Worm (Caenorhabditis elegans) whole organism, L4 larva: ENCODE results near the gene srx-93.

Experiments used
- D1046.2 ChIP-seq: fragments of 200-800 bp; sonication (Bioruptor generic); IDR thresholded peaks from 2 replicates; pipeline ENCODE4 v1.3.6; 2022; ENCODE audit warnings: missing genetic modification characterization, missing compliant biosample characterization
- T26A8.4 ChIP-seq: fragments of 200-800 bp; sonication (Bioruptor generic); IDR thresholded peaks from 2 replicates; pipeline ENCODE4 v1.3.6; 2022; ENCODE audit warnings: missing genetic modification characterization, missing compliant biosample characterization
- Y48G9A.11 ChIP-seq: fragments of 200-800 bp; sonication (Bioruptor generic); IDR thresholded peaks from 2 replicates; pipeline ENCODE4 v1.3.6; 2022; ENCODE audit warnings: missing genetic modification reagents, missing genetic modification characterization, missing compliant biosample characterization
- Y75B8A.6 ChIP-seq: fragments of 200-800 bp; sonication (Bioruptor generic); IDR thresholded peaks from 2 replicates; pipeline ENCODE4 v1.3.6; 2022; ENCODE audit warnings: missing genetic modification reagents, missing genetic modification characterization, missing compliant biosample characterization
- ZK337.2 ChIP-seq: fragments of 200-800 bp; sonication (Bioruptor generic); IDR thresholded peaks from 2 replicates; pipeline ENCODE4 v1.3.6; 2022; ENCODE audit warnings: missing genetic modification reagents, missing genetic modification characterization, missing compliant biosample characterization
- ama-1 ChIP-seq: fragments of 150-350 bp; optimal IDR thresholded peaks from 2 replicates; lab custom pipeline; 2014; ENCODE audit warnings: inconsistent platforms, mixed read lengths
- attf-4 ChIP-seq: sonication (generic microtip); optimal IDR thresholded peaks from 3 replicates; lab custom pipeline; 2017; ENCODE audit warnings: missing biosample characterization, missing genetic modification characterization
- ceh-28 ChIP-seq: fragments of 150-350 bp; optimal IDR thresholded peaks from 2 replicates; lab custom pipeline; 2014; ENCODE audit warnings: missing biosample characterization, missing genetic modification reagents, missing genetic modification characterization
- ceh-32 ChIP-seq: sonication (generic microtip); optimal IDR thresholded peaks from 2 replicates; lab custom pipeline; 2016; ENCODE audit warnings: mild to moderate bottlenecking, missing genetic modification characterization, missing compliant biosample characterization; ENCODE audit not compliant: poor library complexity
- daf-19 ChIP-seq: fragments of 200-800 bp; sonication (Bioruptor generic); conservative IDR thresholded peaks from 2 replicates; pipeline ENCODE4 v1.3.6; 2022; ENCODE audit warnings: missing genetic modification characterization, missing compliant biosample characterization
- daf-8 ChIP-seq: fragments of 200-800 bp; sonication (Bioruptor generic); IDR thresholded peaks from 2 replicates; pipeline ENCODE4 v1.3.6; 2022; ENCODE audit warnings: missing genetic modification characterization, missing compliant biosample characterization
- dmd-8 ChIP-seq: fragments of 200-800 bp; sonication (Bioruptor generic); IDR thresholded peaks from 2 replicates; pipeline ENCODE4 v1.3.6; 2022; ENCODE audit warnings: missing genetic modification characterization, missing compliant biosample characterization
- dmd-9 ChIP-seq: fragments of 200-800 bp; sonication (Bioruptor generic); IDR thresholded peaks from 2 replicates; pipeline ENCODE4 v1.3.6; 2022; ENCODE audit warnings: missing genetic modification reagents, missing genetic modification characterization, missing compliant biosample characterization
- duxl-1 ChIP-seq: sonication (generic microtip); optimal IDR thresholded peaks from 2 replicates; lab custom pipeline; 2016; ENCODE audit warnings: mild to moderate bottlenecking, missing genetic modification characterization, moderate library complexity, missing compliant biosample characterization; ENCODE audit not compliant: poor library complexity
- hlh-11 ChIP-seq: fragments of 200-800 bp; sonication (Bioruptor generic); optimal IDR thresholded peaks from 2 replicates; lab custom pipeline; 2018; ENCODE audit warnings: mild to moderate bottlenecking, missing genetic modification characterization, missing compliant biosample characterization
- hlh-30 ChIP-seq: sonication (generic microtip); optimal IDR thresholded peaks from 2 replicates; lab custom pipeline; 2017; ENCODE audit warnings: antibody characterized with exemption, mild to moderate bottlenecking, missing genetic modification characterization, missing compliant biosample characterization; ENCODE audit not compliant: insufficient read depth
- hmg-1.1 ChIP-seq: fragments of 200-800 bp; sonication (Bioruptor generic); IDR thresholded peaks from 2 replicates; pipeline ENCODE4 v1.3.6; 2022; ENCODE audit warnings: missing genetic modification reagents, missing genetic modification characterization, missing compliant biosample characterization
- lim-7 ChIP-seq: fragments of 200-800 bp; sonication (Bioruptor generic); IDR thresholded peaks from 2 replicates; pipeline ENCODE4 v1.3.6; 2022; ENCODE audit warnings: missing genetic modification characterization, missing compliant biosample characterization
- lin-13 ChIP-seq: fragments of 150-350 bp; optimal IDR thresholded peaks from 2 replicates; lab custom pipeline; 2014; ENCODE audit warnings: missing biosample characterization, missing genetic modification reagents, missing genetic modification characterization
- lir-3 ChIP-seq: sonication (generic microtip); optimal IDR thresholded peaks from 2 replicates; lab custom pipeline; 2016; ENCODE audit warnings: mild to moderate bottlenecking, missing genetic modification characterization, missing compliant biosample characterization
- lsy-2 ChIP-seq, 2 experiments: fragments of 150-350 bp in 1 of 2; sonication (generic microtip) in 1 of 2; optimal IDR thresholded peaks; 2 replicates each; lab custom pipeline; 2014 to 2017; ENCODE audit warnings: missing biosample characterization in 2 of 2, missing genetic modification characterization in 2 of 2
- madf-5 ChIP-seq, 2 experiments: fragments of 200-800 bp; sonication (Bioruptor generic); IDR thresholded peaks; 2 replicates each; pipeline ENCODE4 v1.3.6; 2022; ENCODE audit warnings: missing compliant biosample characterization in 2 of 2, missing genetic modification characterization in 2 of 2
- madf-9 ChIP-seq: fragments of 200-800 bp; sonication (Bioruptor generic); conservative IDR thresholded peaks from 2 replicates; pipeline ENCODE4 v1.3.6; 2022; ENCODE audit warnings: missing genetic modification reagents, missing genetic modification characterization, missing compliant biosample characterization
- mdl-1 ChIP-seq, 2 experiments: fragments of 150-350 bp in 1 of 2; sonication (generic microtip) in 1 of 2; optimal IDR thresholded peaks; 2 replicates each; lab custom pipeline; 2014 to 2017; ENCODE audit warnings: missing biosample characterization in 2 of 2, missing genetic modification characterization in 2 of 2
- mdt-29 ChIP-seq: fragments of 200-800 bp; sonication (Bioruptor generic); IDR thresholded peaks from 2 replicates; pipeline ENCODE4 v1.3.6; 2022; ENCODE audit warnings: missing genetic modification reagents, missing genetic modification characterization, missing compliant biosample characterization
- mes-2 ChIP-seq: sonication (generic microtip); optimal IDR thresholded peaks from 2 replicates; lab custom pipeline; 2016; ENCODE audit warnings: missing genotype, mild to moderate bottlenecking, missing genetic modification characterization, missing compliant biosample characterization; ENCODE audit not compliant: poor library complexity, severe bottlenecking
- mxl-2 ChIP-seq: fragments of 200-800 bp; sonication (Bioruptor generic); conservative IDR thresholded peaks from 2 replicates; pipeline ENCODE4 v1.3.6; 2022; ENCODE audit warnings: missing genetic modification reagents, missing genetic modification characterization, missing compliant biosample characterization
- mxl-3 ChIP-seq: fragments of 200-800 bp; sonication (Bioruptor generic); optimal IDR thresholded peaks from 2 replicates; lab custom pipeline; 2018; ENCODE audit warnings: mild to moderate bottlenecking, missing genetic modification characterization, missing compliant biosample characterization
- nhr-10 ChIP-seq: fragments of 150-350 bp; optimal IDR thresholded peaks from 2 replicates; lab custom pipeline; 2014; ENCODE audit warnings: missing biosample characterization, missing genetic modification characterization
- nhr-102 ChIP-seq: sonication (generic microtip); optimal IDR thresholded peaks from 2 replicates; lab custom pipeline; 2016; ENCODE audit warnings: mild to moderate bottlenecking, missing genetic modification characterization, moderate library complexity, missing compliant biosample characterization
- nhr-11 ChIP-seq: fragments of 150-350 bp; optimal IDR thresholded peaks from 2 replicates; lab custom pipeline; 2014; ENCODE audit warnings: missing biosample characterization, missing genetic modification characterization
- nhr-41 ChIP-seq: fragments of 200-800 bp; sonication (Bioruptor generic); IDR thresholded peaks from 2 replicates; pipeline ENCODE4 v1.3.6; 2022; ENCODE audit warnings: missing genetic modification reagents, missing genetic modification characterization, missing compliant biosample characterization
- nhr-42 ChIP-seq: fragments of 200-800 bp; sonication (Bioruptor generic); IDR thresholded peaks from 2 replicates; pipeline ENCODE4 v1.3.6; 2022; ENCODE audit warnings: missing genetic modification characterization, missing compliant biosample characterization
- nhr-48 ChIP-seq: sonication (generic microtip); optimal IDR thresholded peaks from 2 replicates; lab custom pipeline; 2016; ENCODE audit warnings: mild to moderate bottlenecking, missing genetic modification characterization, missing compliant biosample characterization
- php-3 ChIP-seq: fragments of 200-800 bp; sonication (Bioruptor generic); IDR thresholded peaks from 2 replicates; pipeline ENCODE4 v1.3.6; 2022; ENCODE audit warnings: missing genetic modification reagents, missing genetic modification characterization, missing compliant biosample characterization
- rbr-2 ChIP-seq: sonication (generic microtip); optimal IDR thresholded peaks from 2 replicates; lab custom pipeline; 2016; ENCODE audit warnings: missing genotype, missing genetic modification characterization, missing compliant biosample characterization
- saeg-2 ChIP-seq: fragments of 200-800 bp; sonication (Bioruptor generic); IDR thresholded peaks from 2 replicates; pipeline ENCODE4 v1.3.6; 2022; ENCODE audit warnings: missing genetic modification reagents, missing genetic modification characterization, missing compliant biosample characterization
- skn-1 ChIP-seq: fragments of 150-350 bp; optimal IDR thresholded peaks from 2 replicates; lab custom pipeline; 2014; ENCODE audit warnings: missing biosample characterization, missing genetic modification characterization
- snpc-4 ChIP-seq: fragments of 150-350 bp; optimal IDR thresholded peaks from 2 replicates; lab custom pipeline; 2014; ENCODE audit warnings: missing biosample characterization, missing genetic modification characterization
- spr-1 ChIP-seq: sonication (generic microtip); optimal IDR thresholded peaks from 2 replicates; lab custom pipeline; 2016; ENCODE audit warnings: mild to moderate bottlenecking, missing genetic modification characterization, missing compliant biosample characterization
- spr-3 ChIP-seq: fragments of 200-800 bp; sonication (Bioruptor generic); optimal IDR thresholded peaks from 2 replicates; lab custom pipeline; 2018; ENCODE audit warnings: mild to moderate bottlenecking, missing genetic modification characterization, missing compliant biosample characterization
- tra-1 ChIP-seq: fragments of 200-800 bp; sonication (Bioruptor generic); IDR thresholded peaks from 2 replicates; pipeline ENCODE4 v1.3.6; 2022; ENCODE audit warnings: missing genetic modification reagents, missing genetic modification characterization, missing compliant biosample characterization
- ztf-11 ChIP-seq: fragments of 150-350 bp; optimal IDR thresholded peaks from 2 replicates; lab custom pipeline; 2014; ENCODE audit warnings: missing biosample characterization, missing genetic modification characterization

Gene srx-93

ce11 chrV:3644193-3644693 is 23.7 kb upstream of the srx-93 start, which contains the start of gene F59B1.8 (continued):
- TF ChIP-seq ZK337.2 (GFP tag; lab: Robert Waterston, UW) (no peak), mes-2 (tag; lab: Kevin White, UChicago) (no peak), ztf-11 (no peak), nhr-102 (tag; lab: Kevin White, UChicago) (peak; percentile 97), madf-5 (GFP tag; IDR thresholded peaks at IDR 0.05; lab: Robert Waterston, UW) (no peak)

- no peak for TF ChIP-seq nhr-48
- TF ChIP-seq rbr-2: no peak
- no peak for TF ChIP-seq attf-4 (tag; lab: Kevin White, UChicago)
- no peak for TF ChIP-seq D1046.2 (GFP tag; lab: Robert Waterston, UW)
- no peak for TF ChIP-seq dmd-8 (GFP tag; lab: Robert Waterston, UW)
- TF ChIP-seq Y48G9A.11 (GFP tag; lab: Robert Waterston, UW): no peak
- no peak for TF ChIP-seq mxl-2 (GFP tag; lab: Robert Waterston, UW)
- TF ChIP-seq lim-7 (GFP tag; lab: Robert Waterston, UW): no peak
- TF ChIP-seq lin-13 (GFP tag; lab: Kevin White, UChicago): no peak
- no peak for TF ChIP-seq ama-1 (lab: Kevin White, UChicago)
- TF ChIP-seq mdt-29: no peak
Observed at ce11 chrV:3639873-3640272, 19.4 kb upstream of the srx-93 start.

- TF ChIP-seq mxl-3 (no peak), spr-3 (GFP tag; lab: Kevin White, UChicago) (no peak), daf-19 (GFP tag; lab: Robert Waterston, UW) (no peak), skn-1 (tag; lab: Kevin White, UChicago) (no peak), ceh-32 (tag; lab: Kevin White, UChicago) (no peak), T26A8.4 (GFP tag; lab: Robert Waterston, UW) (no peak), nhr-11 (tag; lab: Kevin White, UChicago) (no peak), daf-8 (GFP tag; lab: Robert Waterston, UW) (no peak), Y75B8A.6 (no peak), dmd-8 (GFP tag; lab: Robert Waterston, UW) (no peak), hmg-1.1 (GFP tag; lab: Robert Waterston, UW) (no peak), lir-3 (no peak), dmd-9 (no peak), snpc-4 (tag; lab: Kevin White, UChicago) (no peak), mxl-2 (GFP tag; lab: Robert Waterston, UW) (no peak)
Observed at ce11 chrV:3637086-3637485, 16.6 kb upstream of the srx-93 start, which contains the start of gene srx-41. srx-41 (minus strand) TSS chrV:3637186.

ce11 chrV:3634293-3635016 is 13.9 kb upstream of the srx-93 start:
- TF ChIP-seq hlh-30 (tag; lab: Kevin White, UChicago) (peak; percentile 83), tra-1 (GFP tag; lab: Robert Waterston, UW) (no peak), hmg-1.1 (GFP tag; lab: Robert Waterston, UW) (0 out of 2 replicates have a peak, but pooled peaks have one; percentile 6), madf-9 (no peak), nhr-41 (GFP tag; lab: Robert Waterston, UW) (no peak), ceh-28 (no peak), duxl-1 (tag; lab: Kevin White, UChicago) (peak; percentile 42), nhr-10 (tag; lab: Kevin White, UChicago) (no peak), saeg-2 (GFP tag; lab: Robert Waterston, UW) (0 out of 2 replicates have a peak, but pooled peaks have one; percentile 9), hlh-11 (peak; percentile 78), php-3 (GFP tag; lab: Robert Waterston, UW) (0 out of 2 replicates have a peak, but pooled peaks have one; percentile 60), nhr-48 (peak; percentile 79), T26A8.4 (GFP tag; lab: Robert Waterston, UW) (peak; percentile 73), mdl-1 (tag; optimal IDR thresholded peaks at IDR 0.05; lab: Kevin White, UChicago) (peak in 1 of 2 experiments; percentile 57), nhr-42 (GFP tag; lab: Robert Waterston, UW) (peak; percentile 67), nhr-102 (tag; lab: Kevin White, UChicago) (peak; percentile 91), lim-7 (GFP tag; lab: Robert Waterston, UW) (no peak), lsy-2 (tag; optimal IDR thresholded peaks at IDR 0.05; lab: Kevin White, UChicago) (peak in 1 of 2 experiments; percentile 39), mdt-29 (no peak), spr-1 (tag; lab: Kevin White, UChicago) (no peak)
